Worm (Caenorhabditis elegans): ENCODE measurements around the gene F47C12.8.
A peak's percentile ranks its signal among the peaks of the same experiment; 100 is the strongest.

F47C12.8 gene

DNA sequence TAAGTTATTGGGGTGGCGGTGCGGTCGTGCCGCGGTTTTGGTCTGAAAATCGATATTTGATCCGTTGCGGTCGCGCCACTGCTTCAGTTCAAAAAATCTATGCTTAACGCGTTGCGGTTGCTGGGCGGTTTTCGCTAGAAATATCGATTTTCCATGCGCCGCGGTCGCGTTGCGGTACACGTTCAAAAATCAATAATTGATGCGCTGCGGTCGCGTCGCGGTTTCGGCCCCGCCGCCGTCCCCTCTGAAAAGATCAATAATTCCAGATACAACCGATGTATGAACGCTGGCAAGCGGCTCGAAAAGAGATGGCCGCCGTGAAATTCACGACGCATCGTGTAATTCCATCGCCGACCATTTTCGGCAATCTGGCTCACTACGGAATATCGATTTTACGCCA is 42.6 kb upstream of the F47C12.8 start:
- no peak for TF ChIP-seq dmd-9 (GFP tag; IDR thresholded peaks at IDR 0.05)
- peak; percentile 61 for TF ChIP-seq ceh-28 (tag; optimal IDR thresholded peaks at IDR 0.05)
- peak; percentile 23; the same call in 1 of the 2 replicates for TF ChIP-seq set-16 (GFP tag; IDR thresholded peaks at IDR 0.05)

DNA sequence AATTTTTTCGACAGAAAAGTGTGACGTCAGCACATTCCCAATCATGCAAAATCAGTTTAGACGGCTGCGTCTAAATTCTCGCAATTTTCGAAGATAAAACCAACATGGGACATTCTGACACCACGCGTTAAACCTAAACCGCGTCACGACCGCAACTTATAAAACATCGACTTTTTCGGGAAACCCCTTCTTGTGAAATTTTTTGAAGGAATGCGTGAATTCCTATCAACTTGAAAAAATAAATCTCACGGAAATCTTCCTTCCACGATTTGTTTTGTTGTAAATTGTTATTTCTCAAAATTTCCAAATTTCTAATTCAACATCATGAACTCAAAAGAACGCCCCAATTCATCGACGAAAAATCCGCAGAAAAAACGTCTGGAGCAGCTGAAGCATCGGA is 41.6 kb upstream of the F47C12.8 start, which contains the start of gene F35F11.2:
Gene F35F11.2 (plus strand): TSS at position 301 of the 400 bp plus-strand sequence.
- TF ChIP-seq ces-1 (GFP tag; optimal IDR thresholded peaks at IDR 0.05) (no peak), T20F7.1 (GFP tag; optimal IDR thresholded peaks at IDR 0.05) (no peak), dpl-1 (GFP tag; optimal IDR thresholded peaks at IDR 0.05) (no peak), ztf-11 (tag; optimal IDR thresholded peaks at IDR 0.05) (no peak), vab-7 (GFP tag; IDR thresholded peaks at IDR 0.05) (no peak), Y5F2A.4 (GFP tag; optimal IDR thresholded peaks at IDR 0.05) (no peak), cey-2 (tag; optimal IDR thresholded peaks at IDR 0.05; ENCODE audit: borderline replicate concordance, insufficient read depth) (no peak), F44E2.7 (GFP tag; IDR thresholded peaks at IDR 0.05) (no peak), nhr-10 (tag; optimal IDR thresholded peaks at IDR 0.05) (no peak), lin-15B (tag; optimal IDR thresholded peaks at IDR 0.05) (no peak), F49E8.2 (tag; optimal IDR thresholded peaks at IDR 0.05; ENCODE audit: borderline replicate concordance) (no peak), unc-62 (GFP tag; optimal IDR thresholded peaks at IDR 0.05 in 1 of 2) (no peak), unc-62 (tag; optimal IDR thresholded peaks at IDR 0.05) (no peak), nhr-237 (tag; optimal IDR thresholded peaks at IDR 0.05) (no peak), php-3 (GFP tag; IDR thresholded peaks at IDR 0.05) (no peak), nhr-11 (tag; optimal IDR thresholded peaks at IDR 0.05) (no peak), mes-2 (tag; optimal IDR thresholded peaks at IDR 0.05; ENCODE audit: poor library complexity, severe bottlenecking) (no peak), egl-27 (tag; optimal IDR thresholded peaks at IDR 0.05) (no peak), nhr-111 (GFP tag; optimal IDR thresholded peaks at IDR 0.05) (no peak), attf-4 (tag; optimal IDR thresholded peaks at IDR 0.05) (no peak), Y105C5A.15 (GFP tag; IDR thresholded peaks at IDR 0.05) (no peak)

ce11 chrIV:4034883-4035282 is 36.5 kb upstream of the F47C12.8 start, which contains the start of gene hlh-30:
hlh-30 (minus strand) TSS chrIV:4034951.
- TF ChIP-seq php-3 (GFP tag; IDR thresholded peaks at IDR 0.05) (no peak), rbr-2 (tag; optimal IDR thresholded peaks at IDR 0.05) (peak; percentile 72), aly-2 (tag; optimal IDR thresholded peaks at IDR 0.05) (no peak), mes-2 (tag; optimal IDR thresholded peaks at IDR 0.05; ENCODE audit: poor library complexity, severe bottlenecking) (peak; percentile 11), lin-13 (GFP tag; optimal IDR thresholded peaks at IDR 0.05) (no peak), nhr-11 (tag; optimal IDR thresholded peaks at IDR 0.05) (peak; percentile 35), lir-3 (tag; optimal IDR thresholded peaks at IDR 0.05) (no peak), set-16 (GFP tag; IDR thresholded peaks at IDR 0.05) (peak; percentile 90), nhr-48 (tag; optimal IDR thresholded peaks at IDR 0.05) (peak; percentile 20), egl-43 (GFP tag; IDR thresholded peaks at IDR 0.05) (peak; percentile 68), gei-8 (GFP tag; optimal IDR thresholded peaks at IDR 0.05) (no peak), zfp-2 (tag; optimal IDR thresholded peaks at IDR 0.05) (no peak), F10B5.3 (tag; optimal IDR thresholded peaks at IDR 0.05) (no peak), ceh-32 (tag; optimal IDR thresholded peaks at IDR 0.05; ENCODE audit: poor library complexity) (no peak), mxl-3 (GFP tag; optimal IDR thresholded peaks at IDR 0.05) (no peak), ZK546.5 (tag; optimal IDR thresholded peaks at IDR 0.05) (no peak), ceh-82 (tag; optimal IDR thresholded peaks at IDR 0.05) (no peak), madf-9 (GFP tag; conservative IDR thresholded peaks at IDR 0.05) (0 out of 2 replicates have a peak, but pooled peaks have one; percentile 37), hlh-30 (tag; optimal IDR thresholded peaks at IDR 0.05; ENCODE audit: insufficient read depth) (no peak), lim-7 (GFP tag; IDR thresholded peaks at IDR 0.05) (0 out of 2 replicates have a peak, but pooled peaks have one; percentile 25), tra-1 (GFP tag; IDR thresholded peaks at IDR 0.05) (0 out of 2 replicates have a peak, but pooled peaks have one; percentile 38), nhr-77 (tag; optimal IDR thresholded peaks at IDR 0.05) (no peak), tag-97 (GFP tag; IDR thresholded peaks at IDR 0.05) (no peak), lin-39 (tag; optimal IDR thresholded peaks at IDR 0.05) (no peak), nhr-102 (tag; optimal IDR thresholded peaks at IDR 0.05) (no peak), dpl-1 (GFP tag; optimal IDR thresholded peaks at IDR 0.05) (no peak), ceh-20 (GFP tag; IDR thresholded peaks at IDR 0.05) (no peak), T20F7.1 (GFP tag; optimal IDR thresholded peaks at IDR 0.05) (no peak), hmg-1.1 (GFP tag; IDR thresholded peaks at IDR 0.05) (peak; percentile 87), nhr-25 (tag; optimal IDR thresholded peaks at IDR 0.05; ENCODE audit: borderline replicate concordance, insufficient read depth) (no peak)
